Worm (Caenorhabditis elegans): Measurements from ENCODE around the gene cin-4.
"Not testable (repeated sequence)": the region's sequence is repeated elsewhere in the genome, so short reads cannot be mapped to it uniquely, and the experiment has no call there.

- not testable (repeated sequence) for TF ChIP-seq nhr-25 (tag; optimal IDR thresholded peaks at IDR 0.05; ENCODE audit: borderline replicate concordance, insufficient read depth); ces-1 (GFP tag; optimal IDR thresholded peaks at IDR 0.05); egl-27 (tag; optimal IDR thresholded peaks at IDR 0.05); pha-4 (tag; optimal IDR thresholded peaks at IDR 0.05); ceh-44 (GFP tag; IDR thresholded peaks at IDR 0.05)
- TF ChIP-seq Y48G9A.11 (GFP tag; IDR thresholded peaks at IDR 0.05) = peak; percentile 81
- TF ChIP-seq arid-1 (GFP tag; conservative IDR thresholded peaks at IDR 0.05) = peak; percentile 75
- peak; percentile 87 for TF ChIP-seq pha-4 (GFP tag; IDR thresholded peaks at IDR 0.05)
Observed at ce11 chrII:7042090-7042489, 4.0 kb downstream of the cin-4 start.

Data from whole organism, L4 larva.